Worm (Caenorhabditis elegans): Measurements from ENCODE around the gene sri-31.

The sri-31 gene

DNA sequence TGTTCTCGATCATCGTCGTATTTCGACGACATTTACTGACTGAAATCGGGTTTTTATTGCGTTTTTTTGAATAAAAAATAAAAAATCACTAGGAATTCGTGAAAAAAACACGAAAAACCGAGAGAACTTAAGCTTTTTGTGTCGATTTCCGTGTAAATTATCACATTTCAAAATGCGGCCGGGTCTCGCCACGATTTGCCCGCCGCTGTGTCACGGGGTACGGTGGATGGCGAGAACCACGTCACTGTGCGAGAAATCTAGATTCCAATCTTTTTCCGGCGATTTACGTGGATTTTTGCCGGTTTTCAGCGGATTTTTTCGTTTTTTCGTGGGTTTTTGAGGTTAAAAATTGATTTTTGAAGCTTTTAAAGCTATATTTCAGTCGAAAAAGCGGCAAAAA, 26.1 kb downstream of the sri-31 start, which contains the start of gene Y25C1A.8 (continued):
- TF ChIP-seq xbp-1 (tag; optimal IDR thresholded peaks at IDR 0.05), result peak; percentile 99
- peak; percentile 78 for TF ChIP-seq snpc-4 (tag; optimal IDR thresholded peaks at IDR 0.05)
- no peak for TF ChIP-seq tlp-1 (tag; optimal IDR thresholded peaks at IDR 0.05)
- TF ChIP-seq efl-1 (optimal IDR thresholded peaks at IDR 0.05), result peak; percentile 92 to 95
- peak; percentile 80 to 98 for TF ChIP-seq efl-1 (GFP tag; optimal IDR thresholded peaks at IDR 0.05 in 1 of 2)
- peak in 1 of 2 experiments; percentile 45 for TF ChIP-seq egl-27 (tag; optimal IDR thresholded peaks at IDR 0.05)
- TF ChIP-seq rnt-1 (tag; optimal IDR thresholded peaks at IDR 0.05), result peak; percentile 98
- no peak for TF ChIP-seq pqm-1 (tag; optimal IDR thresholded peaks at IDR 0.05)
- peak; percentile 56 for TF ChIP-seq nhr-77 (tag; optimal IDR thresholded peaks at IDR 0.05)
- peak; percentile 79 for TF ChIP-seq mef-2 (tag; optimal IDR thresholded peaks at IDR 0.05)
- TF ChIP-seq ztf-11 (tag; optimal IDR thresholded peaks at IDR 0.05), result peak; percentile 26 to 85
- peak; percentile 60 for TF ChIP-seq fkh-4 (tag; optimal IDR thresholded peaks at IDR 0.05; ENCODE audit: borderline replicate concordance)
- peak; percentile 86 for TF ChIP-seq mab-9 (GFP tag; IDR thresholded peaks at IDR 0.05)
- peak; percentile 94 for TF ChIP-seq nhr-71 (tag; optimal IDR thresholded peaks at IDR 0.05)
- TF ChIP-seq fkh-8 (tag; optimal IDR thresholded peaks at IDR 0.05), result peak; percentile 93
- no peak for TF ChIP-seq ceh-63 (GFP tag; optimal IDR thresholded peaks at IDR 0.05)
- no peak for TF ChIP-seq Y116A8C.19 (tag; optimal IDR thresholded peaks at IDR 0.05; ENCODE audit: borderline replicate concordance)
- peak; percentile 58 for TF ChIP-seq aly-2 (tag; optimal IDR thresholded peaks at IDR 0.05)
- peak; percentile 91 for TF ChIP-seq mep-1 (tag; optimal IDR thresholded peaks at IDR 0.05)
- TF ChIP-seq sup-37 (GFP tag; optimal IDR thresholded peaks at IDR 0.05), result peak; percentile 84
- peak; percentile 43 for TF ChIP-seq blmp-1 (tag; optimal IDR thresholded peaks at IDR 0.05)
- peak; percentile 75 for TF ChIP-seq fos-1 (tag; optimal IDR thresholded peaks at IDR 0.05)
- peak; percentile 58 for TF ChIP-seq lin-15B (tag; optimal IDR thresholded peaks at IDR 0.05)
- peak; percentile 58 for TF ChIP-seq ceh-88 (GFP tag; IDR thresholded peaks at IDR 0.05)
- TF ChIP-seq ama-1 (optimal IDR thresholded peaks at IDR 0.05), result peak; percentile 23
- no peak for TF ChIP-seq unc-30 (tag; optimal IDR thresholded peaks at IDR 0.05)
- TF ChIP-seq zag-1 (tag; optimal IDR thresholded peaks at IDR 0.05), result no peak
- peak; percentile 81 for TF ChIP-seq pax-3 (tag; optimal IDR thresholded peaks at IDR 0.05)
- peak; percentile 85 for TF ChIP-seq ceh-8 (GFP tag; optimal IDR thresholded peaks at IDR 0.05)
- TF ChIP-seq sox-4 (tag; optimal IDR thresholded peaks at IDR 0.05), result peak; percentile 72
- no peak for TF ChIP-seq nhr-84 (tag; optimal IDR thresholded peaks at IDR 0.05)
- no peak for TF ChIP-seq ces-1 (GFP tag; optimal IDR thresholded peaks at IDR 0.05)
- peak; percentile 86 for TF ChIP-seq ztf-4 (tag; optimal IDR thresholded peaks at IDR 0.05)
- no peak for TF ChIP-seq pag-3 (tag; optimal IDR thresholded peaks at IDR 0.05; ENCODE audit: borderline replicate concordance, insufficient read depth)
- TF ChIP-seq nhr-85 (tag), result peak; percentile 94
- TF ChIP-seq elt-3 (tag; optimal IDR thresholded peaks at IDR 0.05), result peak in 3 of 6 experiments; percentile 14 to 80 (median 74)
- TF ChIP-seq mdl-1 (tag; optimal IDR thresholded peaks at IDR 0.05), result peak in 1 of 2 experiments; percentile 82
- peak; percentile 86 to 96 (median 94) for TF ChIP-seq ceh-82 (tag; optimal IDR thresholded peaks at IDR 0.05)
- no peak for TF ChIP-seq nhr-47 (tag; optimal IDR thresholded peaks at IDR 0.05)
- TF ChIP-seq irx-1 (tag; optimal IDR thresholded peaks at IDR 0.05), result peak; percentile 91
- TF ChIP-seq unc-130 (tag; optimal IDR thresholded peaks at IDR 0.05), result peak; percentile 84
- peak; percentile 100 for TF ChIP-seq C04F5.9 (tag; optimal IDR thresholded peaks at IDR 0.05)
- TF ChIP-seq F16B12.6 (tag; optimal IDR thresholded peaks at IDR 0.05), result peak; percentile 67
- no peak for TF ChIP-seq hlh-17 (GFP tag; optimal IDR thresholded peaks at IDR 0.05; ENCODE audit: borderline replicate concordance)
- no peak for TF ChIP-seq nhr-28 (tag; optimal IDR thresholded peaks at IDR 0.05)
- peak; percentile 91 for TF ChIP-seq nhr-19 (GFP tag; conservative IDR thresholded peaks at IDR 0.05)
- TF ChIP-seq grh-1 (GFP tag; IDR thresholded peaks at IDR 0.05), result peak; percentile 89
- TF ChIP-seq isw-1 (GFP tag; IDR thresholded peaks at IDR 0.05), result peak; percentile 90
- peak; percentile 83 for TF ChIP-seq elt-2 (tag; optimal IDR thresholded peaks at IDR 0.05)
- peak; percentile 42 for TF ChIP-seq ceh-90 (tag; optimal IDR thresholded peaks at IDR 0.05)
- peak; percentile 73 to 85 (median 84) for TF ChIP-seq dpl-1 (GFP tag; optimal IDR thresholded peaks at IDR 0.05)
- peak; percentile 88 for TF ChIP-seq hpl-2 (GFP tag; optimal IDR thresholded peaks at IDR 0.05)
- TF ChIP-seq C34B4.2 (tag; optimal IDR thresholded peaks at IDR 0.05), result peak; percentile 78
